Worm (Caenorhabditis elegans) whole organism, L2 larva: ENCODE data around the gene W08F4.10.

Experiments used
- C34F6.9 ChIP-seq: fragments of 150-350 bp; optimal IDR thresholded peaks from 2 replicates; lab custom pipeline; 2014; ENCODE audit warnings: missing biosample characterization, missing genetic modification characterization
- F13H6.1 ChIP-seq: sonication (generic microtip); optimal IDR thresholded peaks from 2 replicates; lab custom pipeline; 2016; ENCODE audit warnings: missing genetic modification characterization, missing compliant biosample characterization
- R02D3.7 ChIP-seq: fragments of 150-350 bp; optimal IDR thresholded peaks from 2 replicates; lab custom pipeline; 2014; ENCODE audit warnings: missing biosample characterization, missing genetic modification characterization
- Y55F3AM.14 ChIP-seq: fragments of 200-800 bp; sonication (Bioruptor generic); optimal IDR thresholded peaks from 2 replicates; lab custom pipeline; 2018; ENCODE audit warnings: mild to moderate bottlenecking, missing genetic modification characterization, missing compliant biosample characterization
- ZK546.5 ChIP-seq: sonication (generic microtip); optimal IDR thresholded peaks from 2 replicates; lab custom pipeline; 2017; ENCODE audit warnings: missing biosample characterization, missing genetic modification characterization
- alr-1 ChIP-seq: fragments of 150-350 bp; optimal IDR thresholded peaks from 2 replicates; lab custom pipeline; 2014; ENCODE audit warnings: missing biosample characterization, missing genetic modification characterization
- aly-2 ChIP-seq: fragments of 150-350 bp; optimal IDR thresholded peaks from 2 replicates; lab custom pipeline; 2014; ENCODE audit warnings: missing biosample characterization, missing genetic modification characterization
- ama-1 ChIP-seq: fragments of 150-350 bp; optimal IDR thresholded peaks from 2 replicates; lab custom pipeline; 2018; ENCODE audit warnings: inconsistent platforms
- blmp-1 ChIP-seq: sonication (generic microtip); optimal IDR thresholded peaks from 2 replicates; lab custom pipeline; 2017; ENCODE audit warnings: missing genetic modification characterization, mild to moderate bottlenecking, missing compliant biosample characterization, antibody characterized with exemption, moderate library complexity; ENCODE audit not compliant: insufficient read depth
- ceh-16 ChIP-seq: fragments of 150-350 bp; optimal IDR thresholded peaks from 2 replicates; lab custom pipeline; 2014; ENCODE audit warnings: missing biosample characterization, missing genetic modification characterization
- ceh-82 ChIP-seq: fragments of 150-350 bp; optimal IDR thresholded peaks from 2 replicates; lab custom pipeline; 2014; ENCODE audit warnings: missing biosample characterization, missing genetic modification characterization
- crh-2 ChIP-seq: sonication (generic microtip); optimal IDR thresholded peaks from 2 replicates; lab custom pipeline; 2017; ENCODE audit warnings: missing biosample characterization, missing genetic modification characterization
- dmd-4 ChIP-seq: sonication (generic microtip); optimal IDR thresholded peaks from 2 replicates; lab custom pipeline; 2017; ENCODE audit warnings: missing biosample characterization, missing genetic modification characterization
- egl-27 ChIP-seq: sonication (generic microtip); optimal IDR thresholded peaks from 3 replicates; lab custom pipeline; 2017; ENCODE audit warnings: missing biosample characterization, missing genetic modification reagents, missing genetic modification characterization
- elt-1 ChIP-seq: fragments of 150-350 bp; optimal IDR thresholded peaks from 2 replicates; lab custom pipeline; 2014; ENCODE audit warnings: missing biosample characterization, missing genetic modification characterization
- fos-1 ChIP-seq: fragments of 150-350 bp; optimal IDR thresholded peaks from 2 replicates; lab custom pipeline; 2014; ENCODE audit warnings: missing biosample characterization, missing genetic modification characterization
- gmeb-1 ChIP-seq: fragments of 150-350 bp; optimal IDR thresholded peaks from 2 replicates; lab custom pipeline; 2014; ENCODE audit warnings: missing biosample characterization, missing genetic modification characterization
- lin-11 ChIP-seq: fragments of 150-350 bp; sonication (generic microtip); optimal IDR thresholded peaks from 2 replicates; lab custom pipeline; 2014; ENCODE audit warnings: missing biosample characterization, missing genetic modification characterization, inconsistent platforms, mixed read lengths
- lin-13 ChIP-seq: fragments of 150-350 bp; optimal IDR thresholded peaks from 2 replicates; lab custom pipeline; 2014; ENCODE audit warnings: missing biosample characterization, missing genetic modification reagents, missing genetic modification characterization
- lin-39 ChIP-seq: fragments of 150-350 bp; optimal IDR thresholded peaks from 2 replicates; lab custom pipeline; 2014; ENCODE audit warnings: missing biosample characterization, missing genetic modification reagents, missing genetic modification characterization
- mab-5 ChIP-seq: fragments of 150-350 bp; optimal IDR thresholded peaks from 2 replicates; lab custom pipeline; 2014; ENCODE audit warnings: missing biosample characterization, missing genetic modification characterization
- mbf-1 ChIP-seq: sonication (generic microtip); optimal IDR thresholded peaks from 2 replicates; lab custom pipeline; 2017; ENCODE audit warnings: missing biosample characterization, missing genetic modification characterization
- mdl-1 ChIP-seq, 2 experiments: fragments of 150-350 bp in 1 of 2; sonication (generic microtip) in 1 of 2; optimal IDR thresholded peaks; 2 replicates each; lab custom pipeline; 2017; ENCODE audit warnings: missing biosample characterization in 2 of 2, missing genetic modification characterization in 2 of 2
- nhr-11 ChIP-seq: fragments of 150-350 bp; optimal IDR thresholded peaks from 2 replicates; lab custom pipeline; 2014; ENCODE audit warnings: missing biosample characterization, missing genetic modification characterization
- nhr-129 ChIP-seq: fragments of 150-350 bp; optimal IDR thresholded peaks from 2 replicates; lab custom pipeline; 2014; ENCODE audit warnings: missing biosample characterization, missing genetic modification characterization
- nhr-21 ChIP-seq: fragments of 150-350 bp; optimal IDR thresholded peaks from 2 replicates; lab custom pipeline; 2014; ENCODE audit warnings: missing biosample characterization, missing genetic modification characterization
- nhr-23 ChIP-seq: fragments of 150-350 bp; optimal IDR thresholded peaks from 2 replicates; lab custom pipeline; 2014; ENCODE audit warnings: missing biosample characterization, missing genetic modification reagents, missing genetic modification characterization
- nhr-25 ChIP-seq: fragments of 150-350 bp; sonication (generic microtip); optimal IDR thresholded peaks from 3 replicates; lab custom pipeline; 2014; ENCODE audit warnings: missing biosample characterization, missing genetic modification characterization
- nhr-6 ChIP-seq: fragments of 150-350 bp; optimal IDR thresholded peaks from 2 replicates; lab custom pipeline; 2014; ENCODE audit warnings: missing biosample characterization, missing genetic modification characterization
- nhr-77 ChIP-seq: fragments of 150-350 bp; optimal IDR thresholded peaks from 2 replicates; lab custom pipeline; 2014; ENCODE audit warnings: missing biosample characterization, missing genetic modification characterization
- peb-1 ChIP-seq: fragments of 150-350 bp; optimal IDR thresholded peaks from 2 replicates; lab custom pipeline; 2014; ENCODE audit warnings: missing biosample characterization, missing genetic modification characterization
- skn-1 ChIP-seq: sonication (generic microtip); optimal IDR thresholded peaks from 2 replicates; lab custom pipeline; 2017; ENCODE audit warnings: missing biosample characterization, missing genetic modification characterization
- sma-3 ChIP-seq: sonication (generic microtip); optimal IDR thresholded peaks from 2 replicates; lab custom pipeline; 2016; ENCODE audit warnings: missing genetic modification reagents, missing genetic modification characterization, missing compliant biosample characterization
- sma-9 ChIP-seq, 2 experiments: fragments of 150-350 bp in 1 of 2; sonication (generic microtip) in 1 of 2; optimal IDR thresholded peaks; 2 replicates each; lab custom pipeline; 2014 to 2016; ENCODE audit warnings: missing genetic modification characterization in 2 of 2, mild to moderate bottlenecking in 1 of 2, missing biosample characterization in 1 of 2, missing compliant biosample characterization in 1 of 2, missing genetic modification reagents in 1 of 2, moderate library complexity in 1 of 2
- snpc-4 ChIP-seq: fragments of 150-350 bp; optimal IDR thresholded peaks from 2 replicates; lab custom pipeline; 2014; ENCODE audit warnings: missing biosample characterization, missing genetic modification characterization
- unc-55 ChIP-seq: fragments of 150-350 bp; sonication (generic microtip); optimal IDR thresholded peaks from 3 replicates; lab custom pipeline; 2014; ENCODE audit warnings: missing biosample characterization, missing genetic modification reagents, missing genetic modification characterization
- unc-62 ChIP-seq: fragments of 150-350 bp; optimal IDR thresholded peaks from 2 replicates; lab custom pipeline; 2014; ENCODE audit warnings: missing biosample characterization, missing genetic modification reagents, missing genetic modification characterization
- zag-1 ChIP-seq: fragments of 150-350 bp; optimal IDR thresholded peaks from 2 replicates; lab custom pipeline; 2014; ENCODE audit warnings: missing biosample characterization, missing genetic modification characterization
- ztf-1 ChIP-seq: fragments of 200-800 bp; sonication (Bioruptor generic); conservative IDR thresholded peaks from 2 replicates; pipeline ENCODE4 v1.3.6; 2022; ENCODE audit warnings: missing genetic modification characterization, missing compliant biosample characterization
- ztf-4 ChIP-seq: fragments of 150-350 bp; optimal IDR thresholded peaks from 2 replicates; lab custom pipeline; 2014; ENCODE audit warnings: missing biosample characterization, missing genetic modification characterization

W08F4.10 gene

ce11 chrII:627205-627604 lies 36.2 kb upstream of the W08F4.10 start, which contains the start of gene arrd-1:
Gene arrd-1, plus strand, starts transcription at chrII:627505.
- TF ChIP-seq Y55F3AM.14 (GFP tag; lab: Kevin White, UChicago) (no peak), ceh-82 (tag; lab: Kevin White, UChicago) (no peak), R02D3.7 (tag; lab: Kevin White, UChicago) (no peak), dmd-4 (tag; lab: Kevin White, UChicago) (no peak)

DNA sequence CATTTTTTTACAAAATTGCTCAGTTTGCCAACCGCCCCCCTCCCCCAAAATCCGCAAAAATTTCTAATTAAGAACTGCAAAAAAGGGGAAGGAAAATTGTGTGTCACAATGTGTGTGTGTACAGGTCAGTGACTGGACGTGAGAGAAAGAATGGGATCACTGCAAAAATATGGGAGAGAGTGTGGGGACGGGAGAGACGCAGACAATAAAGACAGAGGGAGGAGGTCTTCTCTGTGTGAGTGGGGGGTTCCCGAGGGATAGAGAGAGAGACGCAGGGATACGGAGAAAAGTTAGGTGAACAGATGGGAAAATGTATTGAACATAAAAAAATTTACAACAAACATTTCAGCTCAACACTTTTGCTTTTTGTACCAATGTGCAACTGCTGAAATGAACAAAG lies 34.9 kb upstream of the W08F4.10 start:
- TF ChIP-seq crh-2 (tag; lab: Kevin White, UChicago), result peak; percentile 3
- no peak for TF ChIP-seq ceh-16
- peak; percentile 1 for TF ChIP-seq egl-27 (tag; lab: Kevin White, UChicago)
- TF ChIP-seq nhr-11 (tag; lab: Kevin White, UChicago), result no peak
- no peak for TF ChIP-seq unc-62 (GFP tag; lab: Kevin White, UChicago)
- TF ChIP-seq nhr-25 (tag; lab: Kevin White, UChicago), result peak; percentile 73
- TF ChIP-seq ZK546.5 (tag; lab: Kevin White, UChicago), result no peak
- peak; percentile 63 for TF ChIP-seq fos-1 (tag; lab: Kevin White, UChicago)
- TF ChIP-seq mdl-1 (tag; optimal IDR thresholded peaks at IDR 0.05; lab: Kevin White, UChicago), result no peak
- peak; percentile 4 for TF ChIP-seq blmp-1
- no peak for TF ChIP-seq lin-13 (GFP tag; lab: Kevin White, UChicago)
- peak; percentile 59 for TF ChIP-seq sma-9 (GFP tag; optimal IDR thresholded peaks at IDR 0.05; lab: Kevin White, UChicago)
- no peak for TF ChIP-seq sma-9 (tag; optimal IDR thresholded peaks at IDR 0.05; lab: Kevin White, UChicago)
- TF ChIP-seq sma-3 (GFP tag; lab: Kevin White, UChicago), result peak; percentile 56
- TF ChIP-seq unc-55 (GFP tag; lab: Kevin White, UChicago), result no peak
- TF ChIP-seq mab-5, result no peak
- peak; percentile 46 for TF ChIP-seq C34F6.9 (tag; lab: Kevin White, UChicago)
- peak; percentile 36 for TF ChIP-seq nhr-129 (tag; lab: Kevin White, UChicago)
- TF ChIP-seq mbf-1 (tag; lab: Kevin White, UChicago), result no peak
- peak; percentile 74 for TF ChIP-seq F13H6.1 (tag; lab: Kevin White, UChicago)
- TF ChIP-seq gmeb-1 (tag; lab: Kevin White, UChicago), result peak; percentile 53

- TF ChIP-seq fos-1 (tag; lab: Kevin White, UChicago) (no peak), nhr-77 (tag; lab: Kevin White, UChicago) (no peak), nhr-6 (no peak), lin-39 (tag; lab: Kevin White, UChicago) (no peak), lin-13 (GFP tag; lab: Kevin White, UChicago) (no peak), zag-1 (tag; lab: Kevin White, UChicago) (no peak), gmeb-1 (tag; lab: Kevin White, UChicago) (no peak), unc-55 (GFP tag; lab: Kevin White, UChicago) (no peak), aly-2 (tag; lab: Kevin White, UChicago) (no peak), unc-62 (GFP tag; lab: Kevin White, UChicago) (no peak), nhr-25 (tag; lab: Kevin White, UChicago) (no peak), mab-5 (no peak), F13H6.1 (tag; lab: Kevin White, UChicago) (no peak), skn-1 (tag; lab: Kevin White, UChicago) (no peak), snpc-4 (tag; lab: Kevin White, UChicago) (no peak)
Measured at ce11 chrII:624443-624842, 33.4 kb upstream of the W08F4.10 start, which contains the start of gene T04B8.5. Gene T04B8.5, minus strand, starts transcription at chrII:624543.

ce11 chrII:622478-622877 lies 31.5 kb upstream of the W08F4.10 start:
- TF ChIP-seq nhr-21 (tag; lab: Kevin White, UChicago), result no peak
- TF ChIP-seq peb-1 (tag; lab: Kevin White, UChicago), result no peak
- no peak for TF ChIP-seq nhr-11 (tag; lab: Kevin White, UChicago)
- no peak for TF ChIP-seq ama-1 (lab: Kevin White, UChicago)
- TF ChIP-seq R02D3.7 (tag; lab: Kevin White, UChicago), result no peak
- peak; percentile 61 for TF ChIP-seq fos-1 (tag; lab: Kevin White, UChicago)
- TF ChIP-seq sma-3 (GFP tag; lab: Kevin White, UChicago), result no peak
- TF ChIP-seq lin-11 (tag; lab: Kevin White, UChicago), result no peak
- TF ChIP-seq nhr-77 (tag; lab: Kevin White, UChicago), result no peak
- TF ChIP-seq ceh-82 (tag; lab: Kevin White, UChicago), result no peak
- TF ChIP-seq unc-55 (GFP tag; lab: Kevin White, UChicago), result peak; percentile 59
- no peak for TF ChIP-seq nhr-23 (tag; lab: Kevin White, UChicago)
- TF ChIP-seq ztf-4 (tag; lab: Kevin White, UChicago), result no peak
- no peak for TF ChIP-seq nhr-6
- no peak for TF ChIP-seq snpc-4 (tag; lab: Kevin White, UChicago)
- peak; percentile 35 for TF ChIP-seq nhr-129 (tag; lab: Kevin White, UChicago)
- TF ChIP-seq mdl-1 (tag; optimal IDR thresholded peaks at IDR 0.05; lab: Kevin White, UChicago), result no peak
- no peak for TF ChIP-seq dmd-4 (tag; lab: Kevin White, UChicago)
- TF ChIP-seq F13H6.1 (tag; lab: Kevin White, UChicago), result peak; percentile 29
- TF ChIP-seq mbf-1 (tag; lab: Kevin White, UChicago), result no peak
- no peak for TF ChIP-seq elt-1 (tag; lab: Kevin White, UChicago)
- TF ChIP-seq skn-1 (tag; lab: Kevin White, UChicago), result no peak
- no peak for TF ChIP-seq lin-39 (tag; lab: Kevin White, UChicago)
- TF ChIP-seq mab-5, result peak; percentile 4
- peak; percentile 19 for TF ChIP-seq sma-9 (GFP tag; optimal IDR thresholded peaks at IDR 0.05; lab: Kevin White, UChicago)
- TF ChIP-seq sma-9 (tag; optimal IDR thresholded peaks at IDR 0.05; lab: Kevin White, UChicago), result no peak
- TF ChIP-seq lin-13 (GFP tag; lab: Kevin White, UChicago), result peak; percentile 33
- TF ChIP-seq gmeb-1 (tag; lab: Kevin White, UChicago), result no peak
- TF ChIP-seq blmp-1, result no peak
- TF ChIP-seq egl-27 (tag; lab: Kevin White, UChicago), result no peak
- TF ChIP-seq ZK546.5 (tag; lab: Kevin White, UChicago), result no peak
- TF ChIP-seq C34F6.9 (tag; lab: Kevin White, UChicago), result peak; percentile 43
- no peak for TF ChIP-seq ztf-1
- TF ChIP-seq alr-1 (tag; lab: Kevin White, UChicago), result no peak
